Fruit fly (Drosophila melanogaster): Measurements from ENCODE around the gene Oatp74D.

DNA sequence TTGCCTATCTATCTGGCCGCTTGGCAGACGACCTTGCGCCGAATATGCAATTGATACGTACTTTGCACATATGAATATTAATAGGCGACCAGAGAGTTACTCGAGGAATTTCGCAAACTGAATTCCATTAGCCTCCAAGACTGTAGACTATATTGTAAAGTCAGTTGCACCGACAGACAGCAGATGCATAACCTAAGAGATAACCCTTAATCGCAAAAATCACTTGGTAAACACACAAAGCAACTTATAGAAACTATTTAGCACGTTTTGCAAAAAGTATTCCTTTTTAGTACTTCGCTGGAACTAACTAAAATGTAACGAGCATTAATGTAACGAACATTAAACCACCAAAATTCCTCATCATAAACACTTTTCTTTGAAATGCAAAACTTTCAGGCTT is 788 bp upstream of the Oatp74D start, which contains the start of gene CG6333:
- TF ChIP-seq CG9139 (GFP tag; optimal IDR thresholded peaks at IDR 0.05): no peak
- TF ChIP-seq CG3032 (tag; optimal IDR thresholded peaks at IDR 0.05): no peak
- TF ChIP-seq lz (GFP tag; optimal IDR thresholded peaks at IDR 0.05): no peak
- TF ChIP-seq achi (GFP tag; optimal IDR thresholded peaks at IDR 0.05): no peak
- TF ChIP-seq Smox (GFP tag; optimal IDR thresholded peaks at IDR 0.05): no peak

All from whole organism, prepupa.